Fruit fly (Drosophila melanogaster) whole organism, wandering third instar larva: ENCODE data around the gene mei-41.

ENCODE experiments used
- CrebA ChIP-seq: fragments of 200-800 bp; sonication (Bioruptor generic); optimal IDR thresholded peaks from 2 replicates; lab custom pipeline; 2016; ENCODE audit warnings: missing biosample characterization, mild to moderate bottlenecking, missing genetic modification characterization, borderline replicate concordance
- Dif ChIP-seq: fragments of 200-275, 200-300 bp; sonication (Bioruptor generic); optimal IDR thresholded peaks from 2 replicates; lab custom pipeline; 2018; ENCODE audit warnings: missing biosample characterization, missing genetic modification characterization; ENCODE audit not compliant: partially characterized antibody
- Hr78 ChIP-seq: fragments of >200 bp; optimal IDR thresholded peaks from 2 replicates; lab custom pipeline; 2017; ENCODE audit warnings: missing biosample characterization, missing genetic modification characterization
- Hr83 ChIP-seq: fragments of 200-300 bp; sonication (Bioruptor generic); optimal IDR thresholded peaks from 2 replicates; lab custom pipeline; 2016; ENCODE audit warnings: missing biosample characterization, mild to moderate bottlenecking, missing genetic modification characterization, moderate library complexity; ENCODE audit not compliant: poor library complexity, severe bottlenecking
- Mio ChIP-seq: sonication (Bioruptor generic); optimal IDR thresholded peaks from 2 replicates; lab custom pipeline; 2016; ENCODE audit warnings: missing biosample characterization, missing genetic modification characterization
- OdsH ChIP-seq: fragments of 200-800 bp; sonication (Bioruptor generic); optimal IDR thresholded peaks from 2 replicates; lab custom pipeline; 2016; ENCODE audit warnings: missing biosample characterization, mild to moderate bottlenecking, missing genetic modification characterization
- Sp1 ChIP-seq: fragments of 200-800 bp; sonication (Bioruptor generic); optimal IDR thresholded peaks from 3 replicates; lab custom pipeline; 2019; ENCODE audit warnings: missing biosample characterization, mild to moderate bottlenecking, missing genetic modification characterization, moderate library complexity
- lola ChIP-seq: fragments of >200 bp; optimal IDR thresholded peaks from 2 replicates; lab custom pipeline; 2017; ENCODE audit warnings: missing biosample characterization, missing genetic modification characterization
- pan ChIP-seq: fragments of >200 bp; optimal IDR thresholded peaks from 2 replicates; lab custom pipeline; 2017
- sage ChIP-seq: fragments of 200-800 bp; sonication (Bioruptor generic); optimal IDR thresholded peaks from 2 replicates; lab custom pipeline; 2016; ENCODE audit warnings: missing biosample characterization, mild to moderate bottlenecking, missing genetic modification characterization
- usp ChIP-seq: fragments of >200 bp; optimal IDR thresholded peaks from 2 replicates; lab custom pipeline; 2017; ENCODE audit warnings: missing biosample characterization, missing genetic modification characterization

DNA sequence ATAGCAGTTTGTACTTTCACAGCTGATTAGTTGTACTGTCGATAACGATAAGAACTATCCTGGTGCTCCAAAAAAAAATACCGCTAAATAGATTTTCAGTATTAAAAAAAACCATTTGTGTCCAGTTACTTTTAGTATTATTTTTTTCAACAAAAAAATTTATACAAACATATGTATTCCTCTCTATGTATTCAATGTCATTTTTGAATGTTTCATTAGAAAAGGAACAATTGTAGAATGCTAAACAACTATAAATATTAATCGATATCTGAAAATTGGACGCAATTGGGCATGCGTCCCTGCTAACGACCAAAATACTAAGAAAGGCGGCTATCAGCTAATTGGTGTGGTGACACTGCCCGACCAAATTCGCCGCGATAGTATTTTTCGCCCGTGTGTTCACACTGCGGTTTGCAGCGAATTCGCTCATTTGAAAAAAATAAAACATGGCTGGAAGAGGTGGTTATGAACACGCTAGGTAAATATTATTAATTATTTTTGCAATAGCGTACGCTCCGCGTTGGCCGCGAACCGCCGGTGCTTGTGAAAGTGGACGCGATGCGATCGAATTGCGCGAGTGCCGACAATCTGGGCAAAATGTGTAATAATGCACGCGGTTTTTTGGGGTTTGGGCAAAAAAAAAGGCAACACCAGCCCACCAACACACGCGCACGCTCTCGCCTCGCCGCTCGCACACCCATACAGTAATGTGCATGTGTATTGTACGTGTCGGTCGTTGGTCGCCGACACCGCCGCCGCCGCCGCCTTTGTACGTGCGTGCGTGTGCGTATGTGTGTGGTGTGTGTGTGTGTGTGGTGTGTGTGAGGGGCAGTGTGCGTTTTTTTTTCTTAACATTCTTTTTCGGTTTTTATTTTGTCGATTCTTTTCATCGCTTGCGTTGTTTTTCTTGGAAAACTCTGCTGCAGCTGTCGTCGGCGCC is 57.0 kb downstream of the mei-41 start, which contains the start of the genes CG34015 and eIF4H1:
- TF ChIP-seq OdsH (GFP tag; lab: Kevin White, UChicago) (peak; percentile 4), usp (GFP tag; lab: Kevin White, UChicago) (no peak), Hr83 (GFP tag; lab: Kevin White, UChicago) (peak; percentile 8), Sp1 (GFP tag; lab: Kevin White, UChicago) (peak; percentile 77), Hr78 (GFP tag; lab: Kevin White, UChicago) (peak; percentile 18), CrebA (GFP tag; lab: Kevin White, UChicago) (no peak), sage (GFP tag; lab: Kevin White, UChicago) (no peak), lola (GFP tag; lab: Kevin White, UChicago) (no peak), Mio (GFP tag; lab: Kevin White, UChicago) (no peak), pan (lab: Kevin White, UChicago) (no peak), Dif (peak; percentile 6)
